Worm (Caenorhabditis elegans) whole organism, young adult: Measurements from ENCODE around the gene F08F1.4.

ENCODE experiments used
- B0035.1 ChIP-seq: sonication (generic microtip); optimal IDR thresholded peaks from 2 replicates; lab custom pipeline; 2016; ENCODE audit warnings: missing genetic modification characterization, mild to moderate bottlenecking, missing compliant biosample characterization, missing genotype, missing genetic modification reagents
- C06A6.2 ChIP-seq: fragments of 200-800 bp; sonication (Bioruptor generic); conservative IDR thresholded peaks from 2 replicates; pipeline ENCODE4 v1.3.6; 2022; ENCODE audit warnings: missing genetic modification characterization, missing compliant biosample characterization
- F10E7.11 ChIP-seq: sonication (generic microtip); optimal IDR thresholded peaks from 2 replicates; lab custom pipeline; 2017; ENCODE audit warnings: mild to moderate bottlenecking, missing genetic modification characterization, moderate library complexity, missing compliant biosample characterization
- F39B2.1 ChIP-seq: fragments of 200-800 bp; sonication (Bioruptor generic); IDR thresholded peaks from 2 replicates; pipeline ENCODE4 v1.3.6; 2022; ENCODE audit warnings: missing genetic modification reagents, missing genetic modification characterization, missing compliant biosample characterization
- F49E8.2 ChIP-seq: sonication (generic microtip); optimal IDR thresholded peaks from 3 replicates; lab custom pipeline; 2017; ENCODE audit warnings: missing genetic modification characterization, mild to moderate bottlenecking, missing compliant biosample characterization, antibody characterized with exemption, moderate library complexity; ENCODE audit not compliant: insufficient read depth
- F52B5.7 ChIP-seq: sonication (generic microtip); optimal IDR thresholded peaks from 2 replicates; lab custom pipeline; 2016; ENCODE audit warnings: mild to moderate bottlenecking, missing genetic modification characterization, missing compliant biosample characterization
- F57C9.4 ChIP-seq: sonication (generic microtip); optimal IDR thresholded peaks from 2 replicates; lab custom pipeline; 2017; ENCODE audit warnings: mild to moderate bottlenecking, missing genetic modification characterization, missing compliant biosample characterization
- aptf-2 ChIP-seq: fragments of 200-800 bp; sonication (Bioruptor generic); conservative IDR thresholded peaks from 2 replicates; pipeline ENCODE4 v1.3.6; 2022; ENCODE audit warnings: missing genetic modification reagents, missing genetic modification characterization, missing compliant biosample characterization
- attf-3 ChIP-seq: fragments of 200-800 bp; sonication (Bioruptor generic); conservative IDR thresholded peaks from 2 replicates; pipeline ENCODE4 v1.3.6; 2022; ENCODE audit warnings: missing genetic modification reagents, missing genetic modification characterization, missing compliant biosample characterization
- ccch-3 ChIP-seq: fragments of 200-800 bp; sonication (Bioruptor generic); optimal IDR thresholded peaks from 2 replicates; lab custom pipeline; 2018; ENCODE audit warnings: mild to moderate bottlenecking, missing genetic modification characterization, missing compliant biosample characterization
- cebp-1 ChIP-seq, 2 experiments: fragments of 200-800 bp in 1 of 2; sonication (Bioruptor generic) in 1 of 2; sonication (generic microtip) in 1 of 2; IDR thresholded peaks in 1 of 2; optimal IDR thresholded peaks in 1 of 2; 2 replicates each; pipeline versions ENCODE4 v1.3.6 to Lab custom; 2017 to 2022; ENCODE audit warnings: missing compliant biosample characterization in 2 of 2, missing genetic modification characterization in 2 of 2, mild to moderate bottlenecking in 1 of 2, missing genetic modification reagents in 1 of 2, moderate library complexity in 1 of 2
- cebp-2 ChIP-seq: fragments of 200-800 bp; sonication (Bioruptor generic); IDR thresholded peaks from 2 replicates; pipeline ENCODE4 v1.3.6; 2022; ENCODE audit warnings: missing genetic modification characterization, missing compliant biosample characterization
- ceh-27 ChIP-seq: fragments of 200-800 bp; sonication (Bioruptor generic); optimal IDR thresholded peaks from 2 replicates; lab custom pipeline; 2018; ENCODE audit warnings: mild to moderate bottlenecking, missing genetic modification characterization, moderate library complexity, missing compliant biosample characterization
- ceh-58 ChIP-seq: fragments of 200-800 bp; sonication (Bioruptor generic); IDR thresholded peaks from 2 replicates; pipeline ENCODE4 v1.3.6; 2022; ENCODE audit warnings: missing genetic modification characterization, missing compliant biosample characterization
- ceh-79 ChIP-seq: sonication (generic microtip); optimal IDR thresholded peaks from 2 replicates; lab custom pipeline; 2017; ENCODE audit warnings: mild to moderate bottlenecking, missing genetic modification characterization, missing compliant biosample characterization
- fkh-3 ChIP-seq: sonication (generic microtip); optimal IDR thresholded peaks from 2 replicates; lab custom pipeline; 2016; ENCODE audit warnings: mild to moderate bottlenecking, missing genetic modification characterization, missing compliant biosample characterization
- hrde-1 ChIP-seq: sonication (generic microtip); optimal IDR thresholded peaks from 2 replicates; lab custom pipeline; 2016; ENCODE audit warnings: missing genetic modification characterization, mild to moderate bottlenecking, missing compliant biosample characterization, moderate library complexity, missing genotype, missing genetic modification reagents, borderline replicate concordance
- hsf-1 ChIP-seq: fragments of 200-800 bp; sonication (Bioruptor generic); IDR thresholded peaks from 2 replicates; pipeline ENCODE4 v1.3.6; 2022; ENCODE audit warnings: missing genetic modification reagents, missing genetic modification characterization, missing compliant biosample characterization
- lin-35 ChIP-seq, 3 experiments: fragments of 150-350 bp in 2 of 3; sonication (generic microtip) in 1 of 3; optimal IDR thresholded peaks; 2 replicates each; lab custom pipeline; 2014 to 2018; ENCODE audit warnings: missing biosample characterization in 3 of 3, missing genetic modification characterization in 3 of 3, missing genetic modification reagents in 3 of 3
- madf-8 ChIP-seq: fragments of 200-800 bp; sonication (Bioruptor generic); conservative IDR thresholded peaks from 2 replicates; pipeline ENCODE4 v1.3.6; 2022; ENCODE audit warnings: missing genetic modification reagents, missing genetic modification characterization, missing compliant biosample characterization
- nfya-1 ChIP-seq: sonication (generic microtip); optimal IDR thresholded peaks from 2 replicates; lab custom pipeline; 2017; ENCODE audit warnings: antibody characterized with exemption, missing compliant biosample characterization, missing genetic modification characterization, borderline replicate concordance; ENCODE audit not compliant: insufficient read depth
- nhr-120 ChIP-seq: fragments of 200-800 bp; sonication (Bioruptor generic); IDR thresholded peaks from 2 replicates; pipeline ENCODE4 v1.3.6; 2022; ENCODE audit warnings: missing genetic modification characterization, missing compliant biosample characterization
- nhr-80 ChIP-seq: sonication (generic microtip); optimal IDR thresholded peaks from 2 replicates; lab custom pipeline; 2016; ENCODE audit warnings: missing genetic modification characterization, missing compliant biosample characterization
- nhr-90 ChIP-seq: sonication (generic microtip); optimal IDR thresholded peaks from 2 replicates; lab custom pipeline; 2016; ENCODE audit warnings: missing genotype, mild to moderate bottlenecking, missing genetic modification characterization, missing compliant biosample characterization
- pbrm-1 ChIP-seq: fragments of 200-800 bp; sonication (Bioruptor generic); IDR thresholded peaks from 2 replicates; pipeline ENCODE4 v1.3.6; 2022; ENCODE audit warnings: missing genetic modification reagents, missing genetic modification characterization, missing compliant biosample characterization
- sdz-38 ChIP-seq: sonication (generic microtip); optimal IDR thresholded peaks from 2 replicates; lab custom pipeline; 2016; ENCODE audit warnings: missing genotype, missing genetic modification characterization, missing compliant biosample characterization
- snpc-1.1 ChIP-seq: sonication (generic microtip); optimal IDR thresholded peaks from 2 replicates; lab custom pipeline; 2017; ENCODE audit warnings: missing genetic modification characterization, mild to moderate bottlenecking, missing compliant biosample characterization, antibody characterized with exemption, moderate library complexity, missing genotype, missing genetic modification reagents; ENCODE audit not compliant: insufficient read depth
- snpc-4 ChIP-seq, 5 experiments: fragments of 150-350 bp in 1 of 5; sonication (generic microtip) in 4 of 5; optimal IDR thresholded peaks; 2 replicates each; lab custom pipeline; 2014 to 2018; ENCODE audit warnings: missing genetic modification characterization in 5 of 5, missing biosample characterization in 3 of 5, antibody characterized with exemption in 2 of 5, mild to moderate bottlenecking in 2 of 5, missing compliant biosample characterization in 2 of 5, missing genotype in 2 of 5, moderate library complexity in 2 of 5, missing genetic modification reagents in 1 of 5
- somi-1 ChIP-seq: fragments of 200-800 bp; sonication (Bioruptor generic); optimal IDR thresholded peaks from 2 replicates; lab custom pipeline; 2018; ENCODE audit warnings: mild to moderate bottlenecking, missing genetic modification characterization, missing compliant biosample characterization
- unc-130 ChIP-seq: sonication (generic microtip); optimal IDR thresholded peaks from 2 replicates; lab custom pipeline; 2016; ENCODE audit warnings: missing genetic modification reagents, missing genetic modification characterization, missing compliant biosample characterization
- ztf-18 ChIP-seq: sonication (generic microtip); optimal IDR thresholded peaks from 2 replicates; lab custom pipeline; 2016; ENCODE audit warnings: missing genotype, mild to moderate bottlenecking, missing genetic modification characterization, missing compliant biosample characterization
- ztf-25 ChIP-seq: fragments of 200-800 bp; sonication (Bioruptor generic); IDR thresholded peaks from 2 replicates; pipeline ENCODE4 v1.3.6; 2022; ENCODE audit warnings: missing genetic modification reagents, missing genetic modification characterization, missing compliant biosample characterization

Gene F08F1.4

DNA sequence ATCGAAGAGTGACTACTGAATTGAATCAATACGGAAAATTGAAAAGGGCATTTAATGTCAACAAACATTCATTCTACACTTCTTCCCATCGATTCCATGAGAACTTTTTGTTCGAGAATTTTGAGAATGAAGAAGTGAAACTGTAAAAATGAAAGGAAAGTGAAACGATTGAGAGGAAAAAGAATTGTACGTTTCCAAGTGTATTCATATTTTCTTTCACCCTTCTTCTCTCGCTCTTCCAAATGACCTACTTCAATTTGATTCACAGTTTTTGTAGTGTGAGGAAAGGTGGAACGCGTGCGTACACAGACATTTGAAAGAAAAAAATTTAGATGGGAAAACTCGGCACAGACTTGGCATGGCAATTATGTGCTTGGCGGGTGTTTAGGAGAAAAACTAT, 11.1 kb downstream of the F08F1.4 start:
- TF ChIP-seq snpc-1.1 (tag; lab: Kevin White, UChicago) (no peak), pbrm-1 (no peak), cebp-2 (GFP tag; lab: Robert Waterston, UW) (no peak), aptf-2 (GFP tag; lab: Robert Waterston, UW) (no peak), unc-130 (GFP tag; lab: Kevin White, UChicago) (no peak), sdz-38 (no peak), F49E8.2 (tag; lab: Kevin White, UChicago) (no peak), ztf-18 (no peak), ccch-3 (GFP tag; lab: Kevin White, UChicago) (no peak)

- TF ChIP-seq madf-8 (GFP tag; lab: Robert Waterston, UW): no peak
- no peak for TF ChIP-seq hrde-1
- TF ChIP-seq F52B5.7: no peak
- TF ChIP-seq attf-3 (GFP tag; lab: Robert Waterston, UW): no peak
- TF ChIP-seq hsf-1 (GFP tag; lab: Robert Waterston, UW): no peak
- TF ChIP-seq lin-35 (GFP tag; optimal IDR thresholded peaks at IDR 0.05; lab: Kevin White, UChicago): no peak
- TF ChIP-seq B0035.1 (tag; lab: Kevin White, UChicago): no peak
- no peak for TF ChIP-seq F39B2.1 (GFP tag; lab: Robert Waterston, UW)
- TF ChIP-seq C06A6.2 (GFP tag; lab: Robert Waterston, UW): no peak
- no peak for TF ChIP-seq nhr-120
- TF ChIP-seq nhr-90 (tag; lab: Kevin White, UChicago): no peak
- TF ChIP-seq fkh-3: no peak
- TF ChIP-seq ceh-58: no peak
- no peak for TF ChIP-seq somi-1 (GFP tag; lab: Kevin White, UChicago)
- TF ChIP-seq ztf-25: no peak
These were observed 13.0 kb downstream of the F08F1.4 start for ce11 chrX:8426160-8426712.

ce11 chrX:8428319-8428888, 15.2 kb downstream of the F08F1.4 start, which contains the start of gene F08F1.3:
Gene F08F1.3 (plus strand): TSS chrX:8428838.
- TF ChIP-seq F10E7.11 (tag; lab: Kevin White, UChicago) (no peak), nhr-80 (tag; lab: Kevin White, UChicago) (peak; percentile 52)

ce11 chrX:8429503-8429902, 16.3 kb downstream of the F08F1.4 start:
- peak; percentile 7 for TF ChIP-seq snpc-1.1 (tag; lab: Kevin White, UChicago)
- TF ChIP-seq ceh-79: no peak
- TF ChIP-seq nfya-1 (tag; lab: Kevin White, UChicago): no peak
- TF ChIP-seq snpc-4 (GFP tag; optimal IDR thresholded peaks at IDR 0.05; lab: Kevin White, UChicago): no peak
- peak in 2 of 4 experiments; percentile 88 to 89 for TF ChIP-seq snpc-4 (tag; optimal IDR thresholded peaks at IDR 0.05; lab: Kevin White, UChicago)

ce11 chrX:8432361-8432760, 19.1 kb downstream of the F08F1.4 start, which contains the start of gene kin-9:
Gene kin-9 (plus strand): TSS chrX:8432661.
- TF ChIP-seq cebp-1 (GFP tag; IDR thresholded peaks at IDR 0.05; lab: Robert Waterston, UW): no peak
- no peak for TF ChIP-seq cebp-1 (tag; optimal IDR thresholded peaks at IDR 0.05; lab: Kevin White, UChicago)
- no peak for TF ChIP-seq F57C9.4 (tag; lab: Kevin White, UChicago)
- TF ChIP-seq ceh-27 (GFP tag; lab: Kevin White, UChicago): no peak
- no peak for TF ChIP-seq pbrm-1
- TF ChIP-seq, all 124 proteins: peak for 0
